Fruit fly (Drosophila melanogaster) whole organism, embryonic: ENCODE results near the gene Mkk4.

Experiments used
- Awh ChIP-seq: fragments of 200-800 bp; sonication (Bioruptor generic); IDR thresholded peaks from 2 replicates; pipeline ENCODE4, ENCODE4 v1.3.6; 2022; ENCODE audit warnings: missing biosample characterization, missing genetic modification characterization
- Blimp-1 ChIP-seq: fragments of 200-800 bp; sonication (Bioruptor generic); optimal IDR thresholded peaks from 3 replicates; lab custom pipeline; 2018; ENCODE audit warnings: missing biosample characterization, missing genetic modification characterization, mild to moderate bottlenecking, moderate library complexity, missing genetic modification reagents
- CG12071 ChIP-seq: fragments of 200-800 bp; sonication (Bioruptor generic); optimal IDR thresholded peaks from 3 replicates; lab custom pipeline; 2018; ENCODE audit warnings: missing biosample characterization, mild to moderate bottlenecking, missing genetic modification characterization
- CG13894 ChIP-seq: fragments of 200-800 bp; sonication (Bioruptor generic); optimal IDR thresholded peaks from 3 replicates; lab custom pipeline; 2018; ENCODE audit warnings: missing biosample characterization, mild to moderate bottlenecking, missing genetic modification characterization, moderate library complexity
- CG14014 ChIP-seq: fragments of 200-800 bp; sonication (Bioruptor generic); IDR thresholded peaks from 2 replicates; pipeline ENCODE4 v1.3.6; 2022; ENCODE audit warnings: missing biosample characterization, missing genetic modification characterization
- CG14860 ChIP-seq: fragments of 200-800 bp; sonication (Bioruptor generic); IDR thresholded peaks from 3 replicates; pipeline ENCODE4 v1.3.6; 2022; ENCODE audit warnings: missing biosample characterization, missing genetic modification characterization; ENCODE audit not compliant: partially characterized antibody
- CG1792 ChIP-seq: fragments of 200-800 bp; sonication (Bioruptor generic); optimal IDR thresholded peaks from 2 replicates; lab custom pipeline; 2016; ENCODE audit warnings: missing biosample characterization, missing genetic modification characterization
- CG18764 ChIP-seq: fragments of 200-800 bp; sonication (Bioruptor generic); optimal IDR thresholded peaks from 3 replicates; lab custom pipeline; 2016; ENCODE audit warnings: missing biosample characterization, missing genetic modification characterization
- CG2120 ChIP-seq: fragments of 200-800 bp; sonication (Bioruptor generic); optimal IDR thresholded peaks from 3 replicates; lab custom pipeline; 2016; ENCODE audit warnings: missing biosample characterization, missing genetic modification characterization
- CG2202 ChIP-seq: fragments of 200-800 bp; sonication (Bioruptor generic); optimal IDR thresholded peaks from 2 replicates; lab custom pipeline; 2018; ENCODE audit warnings: missing biosample characterization, mild to moderate bottlenecking, missing genetic modification characterization
- CG30020 ChIP-seq: fragments of 200-800 bp; optimal IDR thresholded peaks from 2 replicates; lab custom pipeline; 2019; ENCODE audit warnings: missing biosample characterization, mild to moderate bottlenecking, missing genetic modification characterization, moderate library complexity
- CG30431 ChIP-seq: fragments of 200-800 bp; sonication (Bioruptor generic); optimal IDR thresholded peaks from 2 replicates; lab custom pipeline; 2017; ENCODE audit warnings: missing biosample characterization, missing genetic modification characterization
- CG3838 ChIP-seq: fragments of 200-800 bp; sonication (Bioruptor generic); optimal IDR thresholded peaks from 3 replicates; lab custom pipeline; 2016; ENCODE audit warnings: missing biosample characterization, missing genetic modification characterization
- CG4424 ChIP-seq: fragments of 200-800 bp; sonication (Bioruptor generic); optimal IDR thresholded peaks from 3 replicates; lab custom pipeline; 2016; ENCODE audit warnings: missing biosample characterization, missing genetic modification characterization
- CG6854 ChIP-seq: fragments of 200-800 bp; sonication (Bioruptor generic); optimal IDR thresholded peaks from 3 replicates; lab custom pipeline; 2017; ENCODE audit warnings: missing biosample characterization, mild to moderate bottlenecking, missing genetic modification characterization
- CG7786 ChIP-seq: fragments of 200-800 bp; sonication (Bioruptor generic); optimal IDR thresholded peaks from 2 replicates; lab custom pipeline; 2016; ENCODE audit warnings: missing biosample characterization, missing genetic modification characterization
- CG9932 ChIP-seq: fragments of 200-800 bp; sonication (Bioruptor generic); IDR thresholded peaks from 2 replicates; pipeline ENCODE4 v1.3.6; 2022; ENCODE audit warnings: missing biosample characterization, missing genetic modification characterization
- CkIIα-i1 ChIP-seq: fragments of 200-800 bp; sonication (Bioruptor generic); IDR thresholded peaks from 2 replicates; pipeline ENCODE4 v1.3.6; 2022; ENCODE audit warnings: missing biosample characterization, missing genetic modification characterization
- D ChIP-seq, 2 experiments: fragments of 200-800 bp in 1 of 2; fragments of >200 bp in 1 of 2; sonication (Bioruptor generic) in 1 of 2; optimal IDR thresholded peaks; 2 replicates in 1 of 2; 3 replicates in 1 of 2; lab custom pipeline; 2017; ENCODE audit warnings: mild to moderate bottlenecking in 1 of 2, missing biosample characterization in 1 of 2, missing genetic modification characterization in 1 of 2, missing genetic modification reagents in 1 of 2
- Doc2 ChIP-seq: fragments of 200-800 bp; sonication (Bioruptor generic); IDR thresholded peaks from 2 replicates; pipeline ENCODE4 v1.3.6; 2022; ENCODE audit warnings: missing biosample characterization, missing genetic modification characterization
- Ets65A ChIP-seq: fragments of 200-800 bp; sonication (Bioruptor generic); peaks from one replicate; lab custom pipeline; 2016; ENCODE audit warnings: missing biosample characterization, missing genetic modification characterization
- Fer1 ChIP-seq: fragments of 200-800 bp; sonication (Bioruptor generic); optimal IDR thresholded peaks from 2 replicates; lab custom pipeline; 2017; ENCODE audit warnings: missing biosample characterization, mild to moderate bottlenecking, missing genetic modification characterization
- Fer3 ChIP-seq: fragments of 200-800 bp; sonication (Bioruptor generic); optimal IDR thresholded peaks from 2 replicates; lab custom pipeline; 2018; ENCODE audit warnings: missing biosample characterization, mild to moderate bottlenecking, missing genetic modification characterization, moderate library complexity
- HLHmδ ChIP-seq: fragments of 200-800 bp; sonication (Bioruptor generic); optimal IDR thresholded peaks from 2 replicates; lab custom pipeline; 2018; ENCODE audit warnings: missing biosample characterization, mild to moderate bottlenecking, missing genetic modification characterization, moderate library complexity
- Hey ChIP-seq: fragments of 200-800 bp; sonication (Bioruptor generic); optimal IDR thresholded peaks from 3 replicates; lab custom pipeline; 2018; ENCODE audit warnings: missing biosample characterization, mild to moderate bottlenecking, missing genetic modification characterization
- Hr51 ChIP-seq, 2 experiments: fragments of 200-800 bp; sonication (Bioruptor generic); optimal IDR thresholded peaks; 2 replicates in 1 of 2; 3 replicates in 1 of 2; lab custom pipeline; 2016 to 2018; ENCODE audit warnings: missing biosample characterization in 2 of 2, missing genetic modification characterization in 2 of 2, mild to moderate bottlenecking in 1 of 2, moderate library complexity in 1 of 2
- Jarid2 ChIP-seq: fragments of 200-800 bp; sonication (Bioruptor generic); optimal IDR thresholded peaks from 3 replicates; lab custom pipeline; 2017; ENCODE audit warnings: mild to moderate bottlenecking, missing biosample characterization, missing genetic modification reagents, missing genetic modification characterization
- Kr ChIP-seq: fragments of 200-800 bp; sonication (Bioruptor generic); optimal IDR thresholded peaks from 2 replicates; lab custom pipeline; 2017; ENCODE audit warnings: missing biosample characterization, mild to moderate bottlenecking, missing genetic modification characterization
- Ravus ChIP-seq: fragments of 200-800 bp; sonication (Bioruptor generic); IDR thresholded peaks from 2 replicates; pipeline ENCODE4 v1.3.6; 2022; ENCODE audit warnings: missing biosample characterization, missing genetic modification characterization
- abd-A ChIP-seq: fragments of 200-800 bp; sonication (Bioruptor generic); optimal IDR thresholded peaks from 3 replicates; lab custom pipeline; 2019; ENCODE audit warnings: missing biosample characterization, mild to moderate bottlenecking, missing genetic modification characterization, moderate library complexity
- br ChIP-seq: fragments of >200 bp; optimal IDR thresholded peaks from 2 replicates; lab custom pipeline; 2017
- btn ChIP-seq: fragments of 200-800 bp; sonication (Bioruptor generic); optimal IDR thresholded peaks from 2 replicates; lab custom pipeline; 2016; ENCODE audit warnings: missing biosample characterization, missing genetic modification characterization
- chinmo ChIP-seq: fragments of 200-800 bp; sonication (Bioruptor generic); IDR thresholded peaks from 4 replicates; pipeline ENCODE4 v1.3.6; 2022; ENCODE audit warnings: missing biosample characterization, missing genetic modification characterization; ENCODE audit not compliant: partially characterized antibody
- chm ChIP-seq: fragments of 200-800 bp; sonication (Bioruptor generic); IDR thresholded peaks from 2 replicates; pipeline ENCODE4 v1.3.6; 2022; ENCODE audit warnings: missing biosample characterization, missing genetic modification characterization
- dati ChIP-seq: fragments of 200-800 bp; sonication (Bioruptor generic); IDR thresholded peaks from 2 replicates; pipeline ENCODE4 v1.3.6; 2022; ENCODE audit warnings: missing biosample characterization, missing genetic modification characterization
- esg ChIP-seq: fragments of 200-800 bp; sonication (Bioruptor generic); conservative IDR thresholded peaks from 2 replicates; pipeline ENCODE4 v1.3.6; 2022; ENCODE audit warnings: missing biosample characterization, missing genetic modification characterization
- fd64A ChIP-seq: fragments of 200-800 bp; sonication (Bioruptor generic); optimal IDR thresholded peaks from 3 replicates; lab custom pipeline; 2018; ENCODE audit warnings: missing biosample characterization, mild to moderate bottlenecking, missing genetic modification characterization
- gfzf ChIP-seq: fragments of 200-800 bp; sonication (Bioruptor generic); optimal IDR thresholded peaks from 2 replicates; lab custom pipeline; 2016; ENCODE audit warnings: missing biosample characterization, mild to moderate bottlenecking, missing genetic modification characterization, moderate library complexity
- gsb ChIP-seq: fragments of 200-800 bp; sonication (Bioruptor generic); IDR thresholded peaks from 2 replicates; pipeline ENCODE4 v1.3.6; 2022; ENCODE audit warnings: missing biosample characterization, missing genetic modification characterization
- hbn ChIP-seq: fragments of 200-800 bp; sonication (Bioruptor generic); IDR thresholded peaks from 2 replicates; pipeline ENCODE4 v1.3.6; 2022; ENCODE audit warnings: missing biosample characterization, missing genetic modification characterization; ENCODE audit not compliant: partially characterized antibody
- org-1 ChIP-seq: fragments of 200-800 bp; sonication (Bioruptor generic); optimal IDR thresholded peaks from 2 replicates; lab custom pipeline; 2017; ENCODE audit warnings: missing biosample characterization, missing genetic modification characterization
- sd ChIP-seq: fragments of 200-800 bp; sonication (Bioruptor generic); optimal IDR thresholded peaks from 3 replicates; lab custom pipeline; 2018; ENCODE audit warnings: missing biosample characterization, mild to moderate bottlenecking, missing genetic modification characterization, moderate library complexity
- slbo ChIP-seq: fragments of 200-800 bp; sonication (Bioruptor generic); IDR thresholded peaks from 2 replicates; pipeline ENCODE4 v1.3.6; 2022; ENCODE audit warnings: missing biosample characterization, missing genetic modification characterization
- sob ChIP-seq: fragments of 200-800 bp; sonication (Bioruptor generic); IDR thresholded peaks from 2 replicates; pipeline ENCODE4 v1.3.6; 2022; ENCODE audit warnings: missing biosample characterization, missing genetic modification characterization
- tio ChIP-seq: fragments of 200-800 bp; sonication (Bioruptor generic); optimal IDR thresholded peaks from 2 replicates; lab custom pipeline; 2017; ENCODE audit warnings: missing biosample characterization, missing genetic modification characterization, inconsistent platforms
- unc-4 ChIP-seq: fragments of 200-800 bp; sonication (Bioruptor generic); IDR thresholded peaks from 2 replicates; pipeline ENCODE4 v1.3.6; 2022; ENCODE audit warnings: missing biosample characterization, missing genetic modification characterization; ENCODE audit not compliant: partially characterized antibody
- vnd ChIP-seq: fragments of 200-800 bp; sonication (Bioruptor generic); IDR thresholded peaks from 3 replicates; pipeline ENCODE4 v1.3.6; 2022; ENCODE audit warnings: missing biosample characterization, missing genetic modification characterization; ENCODE audit not compliant: partially characterized antibody
- wor ChIP-seq: fragments of 200-800 bp; sonication (Bioruptor generic); IDR thresholded peaks from 2 replicates; pipeline ENCODE4 v1.3.6; 2022; ENCODE audit warnings: missing biosample characterization, missing genetic modification characterization
- zf30C ChIP-seq: fragments of 200-800 bp; sonication (Bioruptor generic); optimal IDR thresholded peaks from 3 replicates; lab custom pipeline; 2018; ENCODE audit warnings: missing biosample characterization, mild to moderate bottlenecking, missing genetic modification characterization
- zfh2 ChIP-seq: fragments of 200-800 bp; sonication (Bioruptor generic); optimal IDR thresholded peaks from 2 replicates; lab custom pipeline; 2016; ENCODE audit warnings: missing biosample characterization, missing genetic modification characterization

The Mkk4 gene

dm6 chr3R:8650741-8651140 is at the start of gene Mkk4, which contains the start of gene SLIRP2 (continued):
- TF ChIP-seq abd-A (no peak), Jarid2 (peak; percentile 91), wor (peak; percentile 98), CG3838 (GFP tag; lab: Kevin White, UChicago) (peak; percentile 98), Kr (GFP tag; lab: Kevin White, UChicago) (peak; percentile 68), CG9932 (GFP tag; lab: Robert Waterston, UW) (peak; percentile 99), chinmo (GFP tag; lab: Robert Waterston, UW) (peak; percentile 75; the same call in 1 of the 4 replicates), slbo (peak; percentile 99), HLHmδ (peak; percentile 10), CG4424 (peak; percentile 99), CG6854 (GFP tag; lab: Kevin White, UChicago) (peak; percentile 97), CG14014 (GFP tag; lab: Robert Waterston, UW) (peak; percentile 99), Hr51 (GFP tag; optimal IDR thresholded peaks at IDR 0.05; lab: Kevin White, UChicago) (peak; percentile 99), Doc2 (GFP tag; lab: Robert Waterston, UW) (peak; percentile 96), dati (GFP tag; lab: Robert Waterston, UW) (peak; percentile 98), fd64A (GFP tag; lab: Kevin White, UChicago) (peak; percentile 92), Fer1 (GFP tag; lab: Kevin White, UChicago) (peak; percentile 98), CG1792 (GFP tag; lab: Kevin White, UChicago) (peak; percentile 97), CG13894 (tag; lab: Kevin White, UChicago) (peak; percentile 98), tio (GFP tag; lab: Kevin White, UChicago) (peak; percentile 99), D (optimal IDR thresholded peaks at IDR 0.05; lab: Kevin White, UChicago) (no peak), D (GFP tag; optimal IDR thresholded peaks at IDR 0.05; lab: Kevin White, UChicago) (peak; percentile 98), sd (tag; lab: Kevin White, UChicago) (peak; percentile 95), CG7786 (GFP tag; lab: Kevin White, UChicago) (peak; percentile 99), br (no peak), unc-4 (GFP tag; lab: Robert Waterston, UW) (peak; percentile 82), CG12071 (GFP tag; lab: Kevin White, UChicago) (peak; percentile 97), zfh2 (GFP tag; lab: Kevin White, UChicago) (peak; percentile 99), sob (GFP tag; lab: Robert Waterston, UW) (peak; percentile 99), CkIIα-i1 (GFP tag; lab: Robert Waterston, UW) (peak; percentile 95), hbn (GFP tag; lab: Robert Waterston, UW) (peak; percentile 70), CG18764 (GFP tag; lab: Kevin White, UChicago) (peak; percentile 98), zf30C (GFP tag; lab: Kevin White, UChicago) (peak; percentile 54), Ets65A (GFP tag; lab: Kevin White, UChicago) (peak; percentile 100), chm (GFP tag; lab: Robert Waterston, UW) (peak; percentile 99), gsb (GFP tag; lab: Robert Waterston, UW) (peak; percentile 98), CG30020 (tag; lab: Kevin White, UChicago) (peak; percentile 93), CG30431 (GFP tag; lab: Kevin White, UChicago) (peak; percentile 99), Awh (GFP tag; lab: Robert Waterston, UW) (peak; percentile 99), Fer3 (tag; lab: Kevin White, UChicago) (peak; percentile 99), vnd (GFP tag; lab: Robert Waterston, UW) (peak; percentile 85), btn (GFP tag; lab: Kevin White, UChicago) (peak; percentile 97), gfzf (GFP tag; lab: Kevin White, UChicago) (peak; percentile 45), Blimp-1 (GFP tag; lab: Kevin White, UChicago) (peak; percentile 97), CG2120 (GFP tag; lab: Kevin White, UChicago) (peak; percentile 99), Hey (peak; percentile 92), org-1 (peak; percentile 97), esg (peak; percentile 99), CG2202 (peak; percentile 98), CG14860 (GFP tag; lab: Robert Waterston, UW) (peak; percentile 81), Ravus (GFP tag; lab: Robert Waterston, UW) (peak; percentile 97)
